Fruit fly (Drosophila melanogaster) whole organism, prepupa: ENCODE measurements around the gene CG33635.

Experiments used
- CG34406 ChIP-seq: fragments of 200-800 bp; sonication (Bioruptor generic); optimal IDR thresholded peaks from 3 replicates; lab custom pipeline; 2016; ENCODE audit warnings: missing biosample characterization, missing genetic modification characterization
- Hr39 ChIP-seq: fragments of 200-800 bp; sonication (Bioruptor generic); optimal IDR thresholded peaks from 2 replicates; lab custom pipeline; 2016; ENCODE audit warnings: missing biosample characterization, missing genetic modification characterization
- salr ChIP-seq, 2 experiments: fragments of 200-800 bp; sonication (Bioruptor generic); optimal IDR thresholded peaks; 3 replicates each; lab custom pipeline; 2016 to 2018; ENCODE audit warnings: missing biosample characterization in 2 of 2, missing genetic modification characterization in 2 of 2, mild to moderate bottlenecking in 1 of 2

DNA sequence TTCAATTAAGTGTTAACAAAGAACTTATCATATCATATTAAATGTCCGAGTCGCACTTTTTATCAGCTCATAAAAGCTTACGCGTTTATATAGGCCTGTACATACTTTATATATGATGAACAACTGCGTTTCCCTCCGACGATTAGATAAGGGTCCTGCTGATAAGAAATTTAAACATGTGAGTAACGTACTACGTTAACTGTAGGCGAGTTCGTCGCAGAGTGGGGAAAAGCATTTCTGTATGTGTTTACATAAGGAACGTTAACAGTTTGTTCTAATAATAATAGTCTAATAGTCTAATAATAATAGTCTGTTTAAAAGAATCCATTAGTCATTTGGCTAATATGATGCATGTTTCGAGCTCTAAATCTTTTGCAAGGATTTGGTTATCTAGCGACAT is 11.9 kb upstream of the CG33635 start:
- TF ChIP-seq CG34406 (GFP tag; lab: Kevin White, UChicago) (no peak), Hr39 (GFP tag; lab: Kevin White, UChicago) (no peak), salr (GFP tag; optimal IDR thresholded peaks at IDR 0.05; lab: Kevin White, UChicago) (no peak)
